Worm (Caenorhabditis elegans): ENCODE data around the gene srt-59.

The srt-59 gene

DNA sequence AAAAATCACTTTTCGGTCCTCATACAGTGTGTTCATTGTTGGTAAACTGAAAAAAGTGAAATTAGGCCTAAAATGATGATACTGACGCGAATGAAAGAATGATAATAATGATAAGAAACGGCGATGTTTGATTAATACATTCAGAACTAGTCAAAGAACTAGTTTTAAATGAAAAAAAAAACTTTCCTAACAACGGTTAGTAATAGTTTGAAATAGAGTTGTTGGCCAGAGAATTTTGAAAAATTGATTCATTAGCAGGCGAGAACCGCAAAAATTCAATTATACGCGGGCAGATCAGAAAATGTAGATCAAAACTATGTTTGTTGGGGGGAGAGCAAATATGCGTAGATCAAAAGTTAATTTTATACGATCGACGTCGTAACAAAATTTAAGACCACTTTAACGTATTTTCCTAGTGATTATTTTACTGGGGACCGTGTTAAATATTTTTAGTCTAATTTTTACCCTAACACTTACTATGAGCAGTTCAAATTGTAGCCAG, 30.6 kb downstream of the srt-59 start, which contains the start of gene F56A11.5:
Gene F56A11.5 (minus strand): TSS at position 51 of the 502 bp plus-strand sequence.
- TF ChIP-seq ceh-24 (tag; optimal IDR thresholded peaks at IDR 0.05) = no peak
- no peak for TF ChIP-seq fkh-6 (tag; optimal IDR thresholded peaks at IDR 0.05)
- TF ChIP-seq hlh-13 (GFP tag; optimal IDR thresholded peaks at IDR 0.05) = no peak
- no peak for TF ChIP-seq npax-4 (tag; optimal IDR thresholded peaks at IDR 0.05)

- no peak for TF ChIP-seq lin-11 (tag; optimal IDR thresholded peaks at IDR 0.05)
- no peak for TF ChIP-seq Y22D7AL.16 (tag; optimal IDR thresholded peaks at IDR 0.05)
- no peak for TF ChIP-seq hlh-6 (tag; optimal IDR thresholded peaks at IDR 0.05)
- TF ChIP-seq fkh-6 (tag; optimal IDR thresholded peaks at IDR 0.05) = no peak
Measured at ce11 chrIV:564000-564399, 37.5 kb downstream of the srt-59 start.

DNA sequence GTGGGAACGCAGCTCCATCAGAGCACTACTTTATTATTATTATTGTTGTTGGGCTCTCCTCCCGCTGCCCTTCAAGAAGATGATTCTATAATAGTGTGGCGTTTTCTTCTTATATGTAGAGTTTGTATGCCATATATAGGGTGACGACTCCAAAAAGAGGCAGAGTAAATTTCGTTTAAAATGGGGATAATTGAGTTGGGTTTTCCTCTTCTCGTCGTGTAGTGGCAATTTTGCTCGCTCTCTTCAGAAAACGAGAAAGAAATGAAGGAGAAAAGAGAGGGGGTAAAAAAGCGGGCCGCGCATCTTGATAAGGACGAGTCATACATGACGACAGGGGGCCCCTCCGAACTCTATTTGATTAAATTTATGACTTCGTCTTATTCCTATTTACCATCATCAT, 38.1 kb downstream of the srt-59 start:
- TF ChIP-seq pqm-1 (tag; optimal IDR thresholded peaks at IDR 0.05) = no peak
- TF ChIP-seq unc-42 (tag; optimal IDR thresholded peaks at IDR 0.05) = peak; percentile 96
- no peak for TF ChIP-seq ceh-24 (tag; optimal IDR thresholded peaks at IDR 0.05)

DNA sequence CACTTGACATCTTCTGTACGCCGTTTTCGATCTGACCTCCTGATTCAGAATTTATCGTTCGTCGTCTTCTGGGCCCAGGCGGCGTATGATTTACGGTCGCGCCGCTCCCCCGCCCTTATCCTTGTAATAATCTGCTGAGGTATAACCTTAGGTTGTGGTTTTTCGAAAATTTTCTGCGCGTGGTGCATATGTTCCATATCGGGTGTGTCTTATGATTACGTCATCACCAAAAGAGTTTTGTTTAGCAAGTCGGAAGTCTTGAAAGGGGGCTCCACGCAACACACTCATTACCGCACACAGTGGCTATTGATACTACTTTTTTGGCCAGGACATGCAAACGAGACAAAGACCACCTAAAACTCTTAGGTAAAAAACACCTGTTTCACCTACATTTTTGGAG, 40.7 kb downstream of the srt-59 start:
- no peak for TF ChIP-seq pha-2 (tag; optimal IDR thresholded peaks at IDR 0.05)
- no peak for TF ChIP-seq fkh-6 (tag; optimal IDR thresholded peaks at IDR 0.05)
- no peak for TF ChIP-seq zip-5 (tag; optimal IDR thresholded peaks at IDR 0.05)
- TF ChIP-seq ceh-14 (tag; optimal IDR thresholded peaks at IDR 0.05) = no peak
- no peak for TF ChIP-seq che-1 (tag; optimal IDR thresholded peaks at IDR 0.05)
- TF ChIP-seq ceh-18 (tag; optimal IDR thresholded peaks at IDR 0.05) = no peak
- no peak for TF ChIP-seq ets-4 (tag; optimal IDR thresholded peaks at IDR 0.05)
- TF ChIP-seq madf-2 (tag; optimal IDR thresholded peaks at IDR 0.05) = no peak
- TF ChIP-seq ttx-3 (tag; optimal IDR thresholded peaks at IDR 0.05) = no peak
- TF ChIP-seq ceh-9 (tag; optimal IDR thresholded peaks at IDR 0.05) = no peak
- no peak for TF ChIP-seq fkh-10 (GFP tag; optimal IDR thresholded peaks at IDR 0.05)
- TF ChIP-seq elt-4 (tag; optimal IDR thresholded peaks at IDR 0.05) = no peak
- TF ChIP-seq hlh-30 (tag; optimal IDR thresholded peaks at IDR 0.05; ENCODE audit: insufficient read depth) = no peak
- TF ChIP-seq ceh-6 (GFP tag; optimal IDR thresholded peaks at IDR 0.05) = no peak
- TF ChIP-seq unc-86 (tag; optimal IDR thresholded peaks at IDR 0.05) = no peak
- no peak for TF ChIP-seq pros-1 (tag; optimal IDR thresholded peaks at IDR 0.05)
- no peak for TF ChIP-seq pqm-1 (tag; optimal IDR thresholded peaks at IDR 0.05)
- TF ChIP-seq T23F11.4 (GFP tag; optimal IDR thresholded peaks at IDR 0.05) = no peak
- no peak for TF ChIP-seq ceh-30 (tag; optimal IDR thresholded peaks at IDR 0.05)

DNA sequence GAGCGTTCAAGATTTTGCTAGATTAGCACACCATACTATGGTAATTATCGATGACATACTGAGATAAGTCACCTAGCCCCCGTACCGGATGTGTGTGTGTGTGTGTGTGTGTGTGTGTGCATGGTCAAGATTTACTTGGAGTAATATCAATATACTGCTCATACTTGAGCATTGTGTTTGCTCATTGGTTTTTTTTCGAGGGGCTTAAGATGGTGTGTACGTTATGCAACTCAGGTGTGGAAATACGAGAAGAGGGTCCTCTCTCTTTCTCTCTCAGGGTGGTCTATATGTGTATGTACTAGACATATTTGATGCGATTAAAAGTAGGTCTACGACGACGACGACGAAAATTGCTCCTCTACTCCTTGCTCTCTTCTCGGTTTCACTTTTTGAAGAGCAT, 41.2 kb downstream of the srt-59 start:
- TF ChIP-seq pros-1 (tag; optimal IDR thresholded peaks at IDR 0.05) (no peak), pat-9 (tag; optimal IDR thresholded peaks at IDR 0.05) (no peak), fax-1 (tag; optimal IDR thresholded peaks at IDR 0.05) (no peak), zip-5 (tag; optimal IDR thresholded peaks at IDR 0.05) (no peak), ceh-34 (tag; optimal IDR thresholded peaks at IDR 0.05) (peak; percentile 9)

ce11 chrIV:558735-559284, 42.7 kb downstream of the srt-59 start, which contains the start of gene efn-4:
efn-4 (plus strand) TSS chrIV:559234.
- no peak for TF ChIP-seq ceh-45 (GFP tag; IDR thresholded peaks at IDR 0.05)
- no peak for TF ChIP-seq tbx-7 (tag; optimal IDR thresholded peaks at IDR 0.05)
- no peak for TF ChIP-seq ama-1 (optimal IDR thresholded peaks at IDR 0.05)
- TF ChIP-seq sox-4 (tag; optimal IDR thresholded peaks at IDR 0.05) = no peak
- TF ChIP-seq ceh-9 (tag; optimal IDR thresholded peaks at IDR 0.05) = no peak
- TF ChIP-seq unc-86 (tag; optimal IDR thresholded peaks at IDR 0.05) = no peak
- no peak for TF ChIP-seq lin-11 (tag; optimal IDR thresholded peaks at IDR 0.05)
- TF ChIP-seq hlh-15 (tag; optimal IDR thresholded peaks at IDR 0.05) = no peak
